Worm (Caenorhabditis elegans): ENCODE results near the gene lgc-26.

DNA sequence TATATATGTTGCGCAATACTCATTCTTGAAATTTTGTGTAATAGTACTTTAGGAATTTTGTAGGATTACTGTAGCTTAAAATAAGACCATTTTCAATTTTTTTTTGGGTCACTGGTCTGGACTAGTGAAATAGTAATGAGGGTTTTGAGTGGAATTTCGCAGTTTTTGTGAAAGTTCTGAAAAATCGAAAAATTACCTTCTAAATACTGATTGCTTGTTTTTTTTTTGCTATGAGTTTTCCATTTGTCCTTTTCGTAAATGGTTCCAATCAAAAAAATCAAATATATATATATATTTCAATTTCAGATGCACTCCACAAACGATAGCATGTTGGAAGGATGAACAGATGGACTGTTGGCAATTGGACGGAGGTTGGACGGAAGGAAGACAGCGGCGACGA, 44.3 kb downstream of the lgc-26 start, which contains the start of gene nhr-15:
- TF ChIP-seq fos-1 (tag; optimal IDR thresholded peaks at IDR 0.05), result no peak
- TF ChIP-seq nhr-6 (tag; optimal IDR thresholded peaks at IDR 0.05), result no peak
- no peak for TF ChIP-seq lin-13 (GFP tag; optimal IDR thresholded peaks at IDR 0.05)
- no peak for TF ChIP-seq alr-1 (tag; optimal IDR thresholded peaks at IDR 0.05)
- TF ChIP-seq nhr-25 (tag; optimal IDR thresholded peaks at IDR 0.05), result no peak
- TF ChIP-seq crh-2 (tag; optimal IDR thresholded peaks at IDR 0.05), result no peak
- TF ChIP-seq F13H6.1 (tag; optimal IDR thresholded peaks at IDR 0.05), result no peak
- TF ChIP-seq nhr-11 (tag; optimal IDR thresholded peaks at IDR 0.05), result no peak
- TF ChIP-seq mdl-1 (tag; optimal IDR thresholded peaks at IDR 0.05), result no peak

Measured in whole organism, L2 larva.